Worm (Caenorhabditis elegans): ENCODE results near the gene mdt-15.

- TF ChIP-seq madf-10 (tag; optimal IDR thresholded peaks at IDR 0.05) (no peak), K11D2.4 (GFP tag; IDR thresholded peaks at IDR 0.05) (no peak), pha-4 (tag; optimal IDR thresholded peaks at IDR 0.05) (no peak), dox-1 (GFP tag; IDR thresholded peaks at IDR 0.05) (no peak), snpc-4 (GFP tag; optimal IDR thresholded peaks at IDR 0.05) (no peak), snpc-4 (tag; optimal IDR thresholded peaks at IDR 0.05) (no peak), ccch-3 (GFP tag; optimal IDR thresholded peaks at IDR 0.05) (no peak), Y53F4B.3 (GFP tag; IDR thresholded peaks at IDR 0.05) (no peak), ztf-18 (tag; optimal IDR thresholded peaks at IDR 0.05) (no peak), ama-1 (optimal IDR thresholded peaks at IDR 0.05) (no peak), ama-1 (GFP tag; optimal IDR thresholded peaks at IDR 0.05) (no peak), Y53G8AR.9 (GFP tag; conservative IDR thresholded peaks at IDR 0.05) (no peak)
Measured at ce11 chrIII:5868401-5868800, 34.9 kb upstream of the mdt-15 start, which contains the start of gene eng-1.

All from whole organism, young adult.